Worm (Caenorhabditis elegans): Measurements from ENCODE around the gene T01H3.3.

DNA sequence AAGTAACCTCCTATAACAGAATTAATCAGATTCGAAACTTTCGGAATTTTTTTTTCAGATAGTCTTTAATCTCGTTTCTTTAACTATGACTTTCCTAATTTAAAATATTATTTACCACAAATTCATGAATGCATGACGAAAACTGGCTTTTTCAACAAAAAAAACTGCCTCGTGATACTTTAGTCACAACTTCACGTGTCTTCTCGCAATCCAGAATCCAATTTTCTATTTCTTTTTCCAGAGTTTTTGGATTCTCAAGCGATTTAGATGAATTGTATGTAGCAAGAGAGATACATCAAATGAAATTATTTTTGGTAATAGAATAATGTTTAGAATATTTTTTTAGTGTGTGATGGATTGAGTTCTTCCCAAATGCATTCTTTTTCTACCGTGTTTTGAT lies 46.5 kb upstream of the T01H3.3 start:
- TF ChIP-seq nhr-76 (tag; optimal IDR thresholded peaks at IDR 0.05), result no peak
- no peak for TF ChIP-seq nhr-2 (tag; optimal IDR thresholded peaks at IDR 0.05)
- no peak for TF ChIP-seq blmp-1 (tag; optimal IDR thresholded peaks at IDR 0.05)
- no peak for TF ChIP-seq ztf-11 (tag; optimal IDR thresholded peaks at IDR 0.05)
- no peak for TF ChIP-seq elt-1 (tag; optimal IDR thresholded peaks at IDR 0.05; ENCODE audit: borderline replicate concordance, insufficient read depth)
- no peak for TF ChIP-seq pha-4 (tag; optimal IDR thresholded peaks at IDR 0.05)
- no peak for TF ChIP-seq lin-13 (tag; optimal IDR thresholded peaks at IDR 0.05)
- TF ChIP-seq ham-2 (GFP tag; optimal IDR thresholded peaks at IDR 0.05), result no peak
- TF ChIP-seq unc-39 (tag; optimal IDR thresholded peaks at IDR 0.05), result no peak
- no peak for TF ChIP-seq mep-1 (tag; optimal IDR thresholded peaks at IDR 0.05)
- TF ChIP-seq lsy-2 (tag; optimal IDR thresholded peaks at IDR 0.05), result no peak

All from whole organism, mixed stage, embryonic.